6 worm cellular contexts compared by ENCODE assay signal in genomic region chrIV:12985961-12986360, ce11.
TF ChIP-seq lines count a peak whose summit lies in the region.

Gene K10D11.3 (minus strand): TSS chrIV:12986134.

TF ChIP-seq in whole organism, L1 larva, 84 proteins besides CTCF, POLR2A, EP300 and RAD21:
- TF ChIP-seq elt-2 (tag; optimal IDR thresholded peaks at IDR 0.05; lab: Kevin White, UChicago) (peak; percentile 72), C04F5.9 (tag; optimal IDR thresholded peaks at IDR 0.05; lab: Kevin White, UChicago) (no peak)

TF ChIP-seq in whole organism, L2 larva, 48 proteins besides CTCF, POLR2A, EP300 and RAD21:
- TF ChIP-seq fos-1 (tag; optimal IDR thresholded peaks at IDR 0.05; lab: Kevin White, UChicago) = peak; percentile 64
- TF ChIP-seq unc-55 (GFP tag; optimal IDR thresholded peaks at IDR 0.05; lab: Kevin White, UChicago) = no peak
- no peak for TF ChIP-seq Y55F3AM.14 (GFP tag; optimal IDR thresholded peaks at IDR 0.05; lab: Kevin White, UChicago)

TF ChIP-seq in whole organism, L3 larva, 47 proteins besides CTCF, POLR2A, EP300 and RAD21:
- TF ChIP-seq fos-1 (tag; optimal IDR thresholded peaks at IDR 0.05; lab: Kevin White, UChicago) = no peak
- TF ChIP-seq ceh-28 (tag; optimal IDR thresholded peaks at IDR 0.05; lab: Kevin White, UChicago) = no peak
- TF ChIP-seq nhr-43 (tag; optimal IDR thresholded peaks at IDR 0.05; lab: Kevin White, UChicago; ENCODE audit: poor library complexity, severe bottlenecking) = no peak
- TF ChIP-seq ztf-11 (tag; optimal IDR thresholded peaks at IDR 0.05; lab: Kevin White, UChicago) = no peak
- TF ChIP-seq unc-39 (tag; optimal IDR thresholded peaks at IDR 0.05; lab: Kevin White, UChicago) = no peak
- TF ChIP-seq mdl-1 (tag; optimal IDR thresholded peaks at IDR 0.05; lab: Kevin White, UChicago) = no peak
- TF ChIP-seq pqm-1 (tag; optimal IDR thresholded peaks at IDR 0.05; lab: Kevin White, UChicago) = peak; percentile 37
- TF ChIP-seq egl-27 (tag; optimal IDR thresholded peaks at IDR 0.05; lab: Kevin White, UChicago) = no peak
- TF ChIP-seq nhr-23 (tag; optimal IDR thresholded peaks at IDR 0.05; lab: Kevin White, UChicago) = no peak
- TF ChIP-seq ZK546.5 (tag; optimal IDR thresholded peaks at IDR 0.05; lab: Kevin White, UChicago) = no peak
- TF ChIP-seq ama-1 (optimal IDR thresholded peaks at IDR 0.05; lab: Kevin White, UChicago) = no peak
- no peak for TF ChIP-seq mml-1 (tag; optimal IDR thresholded peaks at IDR 0.05; lab: Kevin White, UChicago)
- no peak for TF ChIP-seq lin-39 (tag; optimal IDR thresholded peaks at IDR 0.05; lab: Kevin White, UChicago)
- TF ChIP-seq fkh-10 (GFP tag; optimal IDR thresholded peaks at IDR 0.05; lab: Kevin White, UChicago) = no peak
- TF ChIP-seq elt-2 (tag; optimal IDR thresholded peaks at IDR 0.05; lab: Kevin White, UChicago) = peak; percentile 53
- TF ChIP-seq snpc-4 (tag; optimal IDR thresholded peaks at IDR 0.05; lab: Kevin White, UChicago) = no peak
- no peak for TF ChIP-seq ztf-4 (tag; optimal IDR thresholded peaks at IDR 0.05; lab: Kevin White, UChicago)

TF ChIP-seq in whole organism, L4 larva, 104 proteins besides CTCF, POLR2A, EP300 and RAD21:
- TF ChIP-seq daf-12 (tag; optimal IDR thresholded peaks at IDR 0.05; lab: Kevin White, UChicago) (no peak), daf-19 (GFP tag; conservative IDR thresholded peaks at IDR 0.05; lab: Robert Waterston, UW) (no peak), nhr-11 (tag; optimal IDR thresholded peaks at IDR 0.05; lab: Kevin White, UChicago) (no peak), sdz-12 (GFP tag; optimal IDR thresholded peaks at IDR 0.05; lab: Kevin White, UChicago) (no peak), nhr-6 (tag; optimal IDR thresholded peaks at IDR 0.05; lab: Kevin White, UChicago) (no peak), daf-8 (GFP tag; IDR thresholded peaks at IDR 0.05; lab: Robert Waterston, UW) (no peak), lim-7 (GFP tag; IDR thresholded peaks at IDR 0.05; lab: Robert Waterston, UW) (no peak), lsy-2 (tag; optimal IDR thresholded peaks at IDR 0.05; lab: Kevin White, UChicago) (no peak), ztf-11 (tag; optimal IDR thresholded peaks at IDR 0.05; lab: Kevin White, UChicago) (no peak), madf-9 (GFP tag; conservative IDR thresholded peaks at IDR 0.05; lab: Robert Waterston, UW) (no peak), D1046.2 (GFP tag; IDR thresholded peaks at IDR 0.05; lab: Robert Waterston, UW) (no peak), pqm-1 (tag; optimal IDR thresholded peaks at IDR 0.05; lab: Kevin White, UChicago) (peak; percentile 14), zip-11 (GFP tag; IDR thresholded peaks at IDR 0.05; lab: Robert Waterston, UW) (no peak), dmd-6 (GFP tag; IDR thresholded peaks at IDR 0.05; lab: Robert Waterston, UW) (peak; percentile 26; the same call in 1 of the 2 replicates), ceh-20 (GFP tag; IDR thresholded peaks at IDR 0.05; lab: Robert Waterston, UW) (no peak), hlh-11 (tag; optimal IDR thresholded peaks at IDR 0.05; lab: Kevin White, UChicago) (no peak), nhr-28 (tag; optimal IDR thresholded peaks at IDR 0.05; lab: Kevin White, UChicago) (peak; percentile 3), ceh-62 (tag; optimal IDR thresholded peaks at IDR 0.05; lab: Kevin White, UChicago) (no peak), hmg-1.1 (GFP tag; IDR thresholded peaks at IDR 0.05; lab: Robert Waterston, UW) (no peak), hlh-30 (tag; optimal IDR thresholded peaks at IDR 0.05; lab: Kevin White, UChicago; ENCODE audit: insufficient read depth) (no peak), jun-1 (tag; optimal IDR thresholded peaks at IDR 0.05; lab: Kevin White, UChicago) (no peak), dmd-8 (GFP tag; IDR thresholded peaks at IDR 0.05; lab: Robert Waterston, UW) (no peak), php-3 (GFP tag; IDR thresholded peaks at IDR 0.05; lab: Robert Waterston, UW) (no peak), unc-62 (GFP tag; optimal IDR thresholded peaks at IDR 0.05 in 1 of 2; lab: Kevin White, UChicago) (no peak), unc-62 (tag; optimal IDR thresholded peaks at IDR 0.05; lab: Kevin White, UChicago) (no peak), ceh-32 (tag; optimal IDR thresholded peaks at IDR 0.05; lab: Kevin White, UChicago; ENCODE audit: poor library complexity) (no peak)

TF ChIP-seq in whole organism, late embryonic, 69 proteins besides CTCF, POLR2A, EP300 and RAD21:
- no peak for TF ChIP-seq madf-2 (tag; optimal IDR thresholded peaks at IDR 0.05; lab: Kevin White, UChicago)
- peak; percentile 7 for TF ChIP-seq elt-2 (tag; optimal IDR thresholded peaks at IDR 0.05; lab: Kevin White, UChicago)

TF ChIP-seq in whole organism, young adult, 124 proteins besides CTCF, POLR2A, EP300 and RAD21:
- TF ChIP-seq nhr-80 (tag; optimal IDR thresholded peaks at IDR 0.05; lab: Kevin White, UChicago) = peak; percentile 11
- no peak for TF ChIP-seq athp-1 (tag; optimal IDR thresholded peaks at IDR 0.05; lab: Kevin White, UChicago)
